Fruit fly (Drosophila melanogaster): ENCODE measurements around the gene Pkc98E.

The Pkc98E gene

dm6 chr3R:29074001-29074609 lies 35.1 kb downstream of the Pkc98E start (continued):
- no peak for TF ChIP-seq seq (GFP tag; IDR thresholded peaks at IDR 0.05)
- no peak for TF ChIP-seq CG13123 (GFP tag; optimal IDR thresholded peaks at IDR 0.05)
- TF ChIP-seq CG16813 (GFP tag; IDR thresholded peaks at IDR 0.05; ENCODE audit: partially characterized antibody), result no peak
- TF ChIP-seq bcd (GFP tag; optimal IDR thresholded peaks at IDR 0.05), result no peak
- peak; percentile 6 for TF ChIP-seq CG12219 (GFP tag; optimal IDR thresholded peaks at IDR 0.05)
- no peak for TF ChIP-seq Bteb2 (GFP tag; optimal IDR thresholded peaks at IDR 0.05)
- TF ChIP-seq CG4404 (GFP tag; IDR thresholded peaks at IDR 0.05), result no peak
- peak; percentile 35 for TF ChIP-seq twi (tag; optimal IDR thresholded peaks at IDR 0.05)
- no peak for TF ChIP-seq HmgZ (tag; optimal IDR thresholded peaks at IDR 0.05)
- TF ChIP-seq her (GFP tag; optimal IDR thresholded peaks at IDR 0.05), result no peak
- peak; percentile 59 for TF ChIP-seq Med (GFP tag)
- TF ChIP-seq odd (GFP tag; optimal IDR thresholded peaks at IDR 0.05), result no peak
- TF ChIP-seq CG2678 (tag; optimal IDR thresholded peaks at IDR 0.05), result peak; percentile 10
- TF ChIP-seq CG14050 (GFP tag; IDR thresholded peaks at IDR 0.05), result no peak
- no peak for TF ChIP-seq run (tag; optimal IDR thresholded peaks at IDR 0.05)
- no peak for TF ChIP-seq Sry-β (GFP tag; optimal IDR thresholded peaks at IDR 0.05)
- TF ChIP-seq vvl (GFP tag; IDR thresholded peaks at IDR 0.05), result no peak
- TF ChIP-seq HmgD (GFP tag; optimal IDR thresholded peaks at IDR 0.05), result no peak
- TF ChIP-seq Hsf (GFP tag; optimal IDR thresholded peaks at IDR 0.05), result no peak
- TF ChIP-seq shn (GFP tag; optimal IDR thresholded peaks at IDR 0.05), result no peak
- no peak for TF ChIP-seq Dip3 (GFP tag; optimal IDR thresholded peaks at IDR 0.05)
- TF ChIP-seq dm (GFP tag; optimal IDR thresholded peaks at IDR 0.05), result no peak
- no peak for TF ChIP-seq scrt (GFP tag; optimal IDR thresholded peaks at IDR 0.05)
- TF ChIP-seq cg (GFP tag; optimal IDR thresholded peaks at IDR 0.05), result peak; percentile 91
- TF ChIP-seq CG31365 (tag; optimal IDR thresholded peaks at IDR 0.05), result no peak
- no peak for TF ChIP-seq CG14667 (GFP tag; IDR thresholded peaks at IDR 0.05)
- no peak for TF ChIP-seq ATbp (GFP tag; optimal IDR thresholded peaks at IDR 0.05)
- no peak for TF ChIP-seq btn (GFP tag; optimal IDR thresholded peaks at IDR 0.05)
- no peak for TF ChIP-seq Optix (GFP tag; IDR thresholded peaks at IDR 0.05)
- no peak for TF ChIP-seq Rx (GFP tag; IDR thresholded peaks at IDR 0.05)
- no peak for TF ChIP-seq ranshi (GFP tag; IDR thresholded peaks at IDR 0.05)
- TF ChIP-seq Nf-YC (tag; optimal IDR thresholded peaks at IDR 0.05), result no peak
- TF ChIP-seq Trl (optimal IDR thresholded peaks at IDR 0.05), result peak; percentile 51 to 84
- no peak for TF ChIP-seq Trl (GFP tag; optimal IDR thresholded peaks at IDR 0.05)
- no peak for TF ChIP-seq dati (GFP tag; IDR thresholded peaks at IDR 0.05)
- TF ChIP-seq CG10274 (GFP tag; optimal IDR thresholded peaks at IDR 0.05), result no peak
- no peak for TF ChIP-seq BtbVII (GFP tag; optimal IDR thresholded peaks at IDR 0.05)
- 0 out of 2 replicates have a peak, but pooled peaks have one; percentile 13 for TF ChIP-seq Atf6 (GFP tag; IDR thresholded peaks at IDR 0.05)
- no peak for TF ChIP-seq CG10431 (GFP tag; optimal IDR thresholded peaks at IDR 0.05)
- TF ChIP-seq bsh (GFP tag; optimal IDR thresholded peaks at IDR 0.05), result peak in 1 of 2 experiments; percentile 10
- peak; percentile 9 for TF ChIP-seq Hmr (GFP tag; optimal IDR thresholded peaks at IDR 0.05)
- TF ChIP-seq CG7928 (GFP tag; optimal IDR thresholded peaks at IDR 0.05), result no peak
- TF ChIP-seq sens-2 (GFP tag; IDR thresholded peaks at IDR 0.05), result no peak
- no peak for TF ChIP-seq CG4820 (GFP tag; optimal IDR thresholded peaks at IDR 0.05)
- TF ChIP-seq CG6813 (GFP tag; optimal IDR thresholded peaks at IDR 0.05), result peak; percentile 9
- 0 out of 3 replicates have a peak, but pooled peaks have one; percentile 33 for TF ChIP-seq CG2199 (GFP tag; IDR thresholded peaks at IDR 0.05)
- no peak for TF ChIP-seq CG12104 (GFP tag; optimal IDR thresholded peaks at IDR 0.05)
- TF ChIP-seq gcm2 (GFP tag; optimal IDR thresholded peaks at IDR 0.05), result no peak
- TF ChIP-seq CkIIα-i1 (GFP tag; IDR thresholded peaks at IDR 0.05), result no peak
- no peak for TF ChIP-seq pum (GFP tag; optimal IDR thresholded peaks at IDR 0.05)
- no peak for TF ChIP-seq da (GFP tag; optimal IDR thresholded peaks at IDR 0.05)
- TF ChIP-seq CG2889 (GFP tag; IDR thresholded peaks at IDR 0.05), result no peak
